Fruit fly (Drosophila melanogaster): ENCODE data around the gene aop.

aop gene

dm6 chr2L:2166958-2167707 lies 11.4 kb downstream of the aop start (continued):
- TF ChIP-seq CG6276 (GFP tag; optimal IDR thresholded peaks at IDR 0.05), result no peak
- TF ChIP-seq fd85E (GFP tag; optimal IDR thresholded peaks at IDR 0.05), result no peak
- peak; percentile 16; the same call in 1 of the 2 replicates for TF ChIP-seq CG15336 (GFP tag; IDR thresholded peaks at IDR 0.05)
- TF ChIP-seq lz (GFP tag; optimal IDR thresholded peaks at IDR 0.05), result no peak
- TF ChIP-seq CG6163 (GFP tag; IDR thresholded peaks at IDR 0.05), result 0 out of 3 replicates have a peak, but pooled peaks have one; percentile 7

- no peak for TF ChIP-seq CG32006 (GFP tag; optimal IDR thresholded peaks at IDR 0.05)
- no peak for TF ChIP-seq dsx (GFP tag; optimal IDR thresholded peaks at IDR 0.05; ENCODE audit: poor library complexity, severe bottlenecking)
- TF ChIP-seq CG11902 (GFP tag; optimal IDR thresholded peaks at IDR 0.05), result no peak
- no peak for TF ChIP-seq Gug (GFP tag; IDR thresholded peaks at IDR 0.05)
- no peak for TF ChIP-seq CG6163 (GFP tag; IDR thresholded peaks at IDR 0.05)
- peak in 1 of 2 experiments; percentile 5 for TF ChIP-seq ss (GFP tag; optimal IDR thresholded peaks at IDR 0.05)
- TF ChIP-seq CG15336 (GFP tag; IDR thresholded peaks at IDR 0.05), result no peak
- TF ChIP-seq vri (GFP tag; optimal IDR thresholded peaks at IDR 0.05), result peak; percentile 62
- peak; percentile 62 for TF ChIP-seq CG6854 (GFP tag; optimal IDR thresholded peaks at IDR 0.05)
- no peak for TF ChIP-seq Blimp-1 (GFP tag; optimal IDR thresholded peaks at IDR 0.05)
- peak; percentile 95 for TF ChIP-seq fkh (GFP tag; optimal IDR thresholded peaks at IDR 0.05)
- no peak for TF ChIP-seq Hr39 (GFP tag; optimal IDR thresholded peaks at IDR 0.05)
- no peak for TF ChIP-seq acj6 (GFP tag; optimal IDR thresholded peaks at IDR 0.05)
- TF ChIP-seq Sox102F (GFP tag; optimal IDR thresholded peaks at IDR 0.05), result no peak
- no peak for TF ChIP-seq CG6276 (GFP tag; optimal IDR thresholded peaks at IDR 0.05)
- TF ChIP-seq CG16779 (tag; optimal IDR thresholded peaks at IDR 0.05), result no peak
- peak; percentile 38 for TF ChIP-seq Eip78C (GFP tag)
- peak; percentile 44 for TF ChIP-seq svp (GFP tag)
- TF ChIP-seq CG8632 (GFP tag; optimal IDR thresholded peaks at IDR 0.05), result no peak
- TF ChIP-seq CG8119 (GFP tag; IDR thresholded peaks at IDR 0.05), result no peak
- TF ChIP-seq CG11294 (GFP tag; IDR thresholded peaks at IDR 0.05), result no peak
Observed at dm6 chr2L:2165864-2166263, 12.7 kb downstream of the aop start.

- TF ChIP-seq fkh (GFP tag; optimal IDR thresholded peaks at IDR 0.05), result no peak
- TF ChIP-seq CG6276 (GFP tag; optimal IDR thresholded peaks at IDR 0.05), result no peak
- TF ChIP-seq OdsH (GFP tag; optimal IDR thresholded peaks at IDR 0.05), result no peak
- no peak for TF ChIP-seq Sox15 (GFP tag; optimal IDR thresholded peaks at IDR 0.05)
- TF ChIP-seq CG6854 (GFP tag; optimal IDR thresholded peaks at IDR 0.05), result no peak
- no peak for TF ChIP-seq Lpt (GFP tag; optimal IDR thresholded peaks at IDR 0.05)
- TF ChIP-seq CG8119 (GFP tag; IDR thresholded peaks at IDR 0.05), result no peak
- TF ChIP-seq Hr4 (GFP tag; optimal IDR thresholded peaks at IDR 0.05), result no peak
- TF ChIP-seq CG34406 (GFP tag; optimal IDR thresholded peaks at IDR 0.05), result no peak
Observed at dm6 chr2L:2165238-2165577, 13.3 kb downstream of the aop start.

- TF ChIP-seq cyc (GFP tag; optimal IDR thresholded peaks at IDR 0.05) (peak; percentile 96), salr (GFP tag; optimal IDR thresholded peaks at IDR 0.05) (peak; percentile 61 to 91), eg (GFP tag; IDR thresholded peaks at IDR 0.05) (peak; percentile 56; the same call in 2 of the 3 replicates), Gug (GFP tag; IDR thresholded peaks at IDR 0.05) (peak; percentile 66), CG16779 (tag; optimal IDR thresholded peaks at IDR 0.05) (peak; percentile 75), Eip93F (GFP tag; optimal IDR thresholded peaks at IDR 0.05) (peak; percentile 83), CG11762 (GFP tag; optimal IDR thresholded peaks at IDR 0.05; ENCODE audit: insufficient read depth) (peak; percentile 88), CG6808 (GFP tag; optimal IDR thresholded peaks at IDR 0.05) (peak; percentile 96), fkh (GFP tag; optimal IDR thresholded peaks at IDR 0.05) (no peak), Blimp-1 (GFP tag; optimal IDR thresholded peaks at IDR 0.05) (peak; percentile 86), lz (GFP tag; optimal IDR thresholded peaks at IDR 0.05) (peak; percentile 94), CG4318 (GFP tag; optimal IDR thresholded peaks at IDR 0.05) (peak; percentile 19), dac (GFP tag; optimal IDR thresholded peaks at IDR 0.05) (no peak), CG6276 (GFP tag; optimal IDR thresholded peaks at IDR 0.05) (peak; percentile 39), CG3032 (tag; optimal IDR thresholded peaks at IDR 0.05) (peak; percentile 97), CG8632 (GFP tag; optimal IDR thresholded peaks at IDR 0.05) (peak; percentile 90), CG15336 (GFP tag; IDR thresholded peaks at IDR 0.05) (peak; percentile 61), Lpt (GFP tag; optimal IDR thresholded peaks at IDR 0.05) (peak; percentile 84), spab (GFP tag; optimal IDR thresholded peaks at IDR 0.05) (peak; percentile 97), Hr39 (GFP tag; optimal IDR thresholded peaks at IDR 0.05) (peak; percentile 95), svp (GFP tag) (peak; percentile 97), vri (GFP tag; optimal IDR thresholded peaks at IDR 0.05) (peak; percentile 87), fd59A (GFP tag; optimal IDR thresholded peaks at IDR 0.05) (peak; percentile 90), CG3919 (GFP tag; optimal IDR thresholded peaks at IDR 0.05) (peak; percentile 96), net (GFP tag; optimal IDR thresholded peaks at IDR 0.05) (peak; percentile 85)
Observed at dm6 chr2L:2164520-2165237, 13.9 kb downstream of the aop start.
